Fruit fly (Drosophila melanogaster) whole organism: Measurements from ENCODE around the gene CG10570.

ENCODE experiments used
- Dll ChIP-seq: fragments of >200 bp; optimal IDR thresholded peaks from 2 replicates; lab custom pipeline; 2017
- pan ChIP-seq: fragments of >200 bp; optimal IDR thresholded peaks from 2 replicates; lab custom pipeline; 2017
- psq ChIP-seq: fragments of >200 bp; optimal IDR thresholded peaks from 2 replicates; lab custom pipeline; 2017
- usp ChIP-seq: fragments of >200 bp; optimal IDR thresholded peaks from 2 replicates; lab custom pipeline; 2017; ENCODE audit warnings: missing biosample characterization, missing genetic modification characterization, mixed read lengths

- TF ChIP-seq pan (lab: Kevin White, UChicago), result no peak
- no peak for TF ChIP-seq psq
- TF ChIP-seq usp (GFP tag; lab: Kevin White, UChicago), result no peak
- TF ChIP-seq Dll (lab: Kevin White, UChicago), result no peak
Observed at dm6 chr2L:18812755-18813154, 1.7 kb upstream of the CG10570 start.
